Fruit fly (Drosophila melanogaster) whole organism, embryonic: Measurements from ENCODE around the gene Trmt6.

ENCODE experiments used
- Ada2b ChIP-seq: fragments of 200-800 bp; sonication (Bioruptor generic); IDR thresholded peaks from 2 replicates; pipeline ENCODE4 v1.3.6; 2022; ENCODE audit warnings: missing biosample characterization, missing genetic modification characterization
- Aef1 ChIP-seq: fragments of 200-800 bp; sonication (Bioruptor generic); IDR thresholded peaks from 3 replicates; pipeline ENCODE4 v1.3.6; 2022; ENCODE audit warnings: missing biosample characterization, missing genetic modification characterization
- Awh ChIP-seq: fragments of 200-800 bp; sonication (Bioruptor generic); IDR thresholded peaks from 2 replicates; pipeline ENCODE4, ENCODE4 v1.3.6; 2022; ENCODE audit warnings: missing biosample characterization, missing genetic modification characterization
- CG10543 ChIP-seq: fragments of 200-800 bp; sonication (Bioruptor generic); optimal IDR thresholded peaks from 3 replicates; lab custom pipeline; 2017; ENCODE audit warnings: missing biosample characterization, mild to moderate bottlenecking, missing genetic modification characterization, moderate library complexity
- CG10565 ChIP-seq: fragments of 200-800 bp; sonication (Bioruptor generic); optimal IDR thresholded peaks from 3 replicates; lab custom pipeline; 2016; ENCODE audit warnings: missing biosample characterization, mild to moderate bottlenecking, missing genetic modification characterization
- CG11247 ChIP-seq: fragments of 200-800 bp; sonication (Bioruptor generic); IDR thresholded peaks from 2 replicates; pipeline ENCODE4 v1.3.6; 2022; ENCODE audit warnings: missing biosample characterization, missing genetic modification characterization
- CG11560 ChIP-seq: fragments of 200-800 bp; sonication (Bioruptor generic); IDR thresholded peaks from 3 replicates; pipeline ENCODE4 v1.3.6; 2022; ENCODE audit warnings: missing biosample characterization, missing genetic modification characterization
- CG11695 ChIP-seq: fragments of 200-800 bp; sonication (Bioruptor generic); IDR thresholded peaks from 3 replicates; pipeline ENCODE4 v1.3.6; 2022; ENCODE audit warnings: missing biosample characterization, missing genetic modification characterization
- CG14860 ChIP-seq: fragments of 200-800 bp; sonication (Bioruptor generic); IDR thresholded peaks from 3 replicates; pipeline ENCODE4 v1.3.6; 2022; ENCODE audit warnings: missing biosample characterization, missing genetic modification characterization; ENCODE audit not compliant: partially characterized antibody
- CG17568 ChIP-seq: fragments of 200-800 bp; sonication (Bioruptor generic); optimal IDR thresholded peaks from 2 replicates; lab custom pipeline; 2018; ENCODE audit warnings: missing biosample characterization, mild to moderate bottlenecking, missing genetic modification characterization, moderate library complexity
- CG1832 ChIP-seq: fragments of 200-800 bp; sonication (Bioruptor generic); optimal IDR thresholded peaks from 2 replicates; lab custom pipeline; 2017; ENCODE audit warnings: missing biosample characterization, mild to moderate bottlenecking, missing genetic modification characterization, inconsistent platforms
- CG2199 ChIP-seq: fragments of 200-800 bp; sonication (Bioruptor generic); IDR thresholded peaks from 3 replicates; pipeline ENCODE4 v1.3.6; 2022; ENCODE audit warnings: missing biosample characterization, missing genetic modification characterization
- CG3281 ChIP-seq: fragments of 200-800 bp; sonication (Bioruptor generic); optimal IDR thresholded peaks from 3 replicates; lab custom pipeline; 2017; ENCODE audit warnings: missing biosample characterization, mild to moderate bottlenecking, missing genetic modification characterization
- CG34376 ChIP-seq: fragments of 200-800 bp; sonication (Bioruptor generic); optimal IDR thresholded peaks from 2 replicates; lab custom pipeline; 2018; ENCODE audit warnings: missing biosample characterization, mild to moderate bottlenecking, missing genetic modification characterization
- CG4328 ChIP-seq: fragments of 200-800 bp; sonication (Bioruptor generic); optimal IDR thresholded peaks from 3 replicates; lab custom pipeline; 2017; ENCODE audit warnings: missing biosample characterization, missing genetic modification reagents, missing genetic modification characterization
- CG43689 ChIP-seq: fragments of 200-800 bp; sonication (Bioruptor generic); IDR thresholded peaks from 2 replicates; pipeline ENCODE4 v1.3.6; 2022; ENCODE audit warnings: missing biosample characterization, missing genetic modification characterization
- CG4820 ChIP-seq: fragments of 200-800 bp; sonication (Bioruptor generic); optimal IDR thresholded peaks from 3 replicates; lab custom pipeline; 2016; ENCODE audit warnings: missing biosample characterization, missing genetic modification characterization
- CG5953 ChIP-seq: fragments of 200-800 bp; sonication (Bioruptor generic); IDR thresholded peaks from 2 replicates; pipeline ENCODE4 v1.3.6; 2022; ENCODE audit warnings: missing biosample characterization, missing genetic modification characterization
- CG6854 ChIP-seq: fragments of 200-800 bp; sonication (Bioruptor generic); optimal IDR thresholded peaks from 3 replicates; lab custom pipeline; 2017; ENCODE audit warnings: missing biosample characterization, mild to moderate bottlenecking, missing genetic modification characterization
- CG8478 ChIP-seq: fragments of >200 bp; optimal IDR thresholded peaks from 2 replicates; lab custom pipeline; 2018
- CG9932 ChIP-seq: fragments of 200-800 bp; sonication (Bioruptor generic); IDR thresholded peaks from 2 replicates; pipeline ENCODE4 v1.3.6; 2022; ENCODE audit warnings: missing biosample characterization, missing genetic modification characterization
- CTCF ChIP-seq: fragments of 200-800 bp; sonication (Bioruptor generic); optimal IDR thresholded peaks from 2 replicates; lab custom pipeline; 2017; ENCODE audit warnings: missing biosample characterization, mild to moderate bottlenecking, missing genetic modification characterization, moderate library complexity
- Dad ChIP-seq: fragments of 200-800 bp; sonication (Bioruptor generic); optimal IDR thresholded peaks from 3 replicates; lab custom pipeline; 2016; ENCODE audit warnings: missing biosample characterization, missing genetic modification characterization
- Dek ChIP-seq: fragments of 200-800 bp; sonication (Bioruptor generic); optimal IDR thresholded peaks from 3 replicates; lab custom pipeline; 2019; ENCODE audit warnings: missing biosample characterization, mild to moderate bottlenecking, missing genetic modification characterization, moderate library complexity
- Doc2 ChIP-seq: fragments of 200-800 bp; sonication (Bioruptor generic); IDR thresholded peaks from 2 replicates; pipeline ENCODE4 v1.3.6; 2022; ENCODE audit warnings: missing biosample characterization, missing genetic modification characterization
- Doc3 ChIP-seq: fragments of 200-800 bp; sonication (Bioruptor generic); IDR thresholded peaks from 3 replicates; pipeline ENCODE4 v1.3.6; 2022; ENCODE audit warnings: missing biosample characterization, missing genetic modification characterization; ENCODE audit not compliant: partially characterized antibody
- E2f2 ChIP-seq: fragments of 200-800 bp; sonication (Bioruptor generic); IDR thresholded peaks from 2 replicates; pipeline ENCODE4 v1.3.6; 2022; ENCODE audit warnings: missing biosample characterization, missing genetic modification characterization
- Ets65A ChIP-seq: fragments of 200-800 bp; sonication (Bioruptor generic); peaks from one replicate; lab custom pipeline; 2016; ENCODE audit warnings: missing biosample characterization, missing genetic modification characterization
- NC2α ChIP-seq: fragments of 200-800 bp; sonication (Bioruptor generic); optimal IDR thresholded peaks from 2 replicates; lab custom pipeline; 2016; ENCODE audit warnings: missing biosample characterization, missing genetic modification characterization
- Nf-YB ChIP-seq: fragments of 200-800 bp; sonication (Bioruptor generic); optimal IDR thresholded peaks from 3 replicates; lab custom pipeline; 2019; ENCODE audit warnings: missing biosample characterization, mild to moderate bottlenecking, missing genetic modification characterization, moderate library complexity
- Poxn ChIP-seq: fragments of 200-800 bp; sonication (Bioruptor generic); IDR thresholded peaks from 2 replicates; pipeline ENCODE4 v1.3.6; 2022; ENCODE audit warnings: missing biosample characterization, missing genetic modification characterization
- YL-1 ChIP-seq: fragments of 200-800 bp; sonication (Bioruptor generic); optimal IDR thresholded peaks from 3 replicates; lab custom pipeline; 2017; ENCODE audit warnings: missing biosample characterization, mild to moderate bottlenecking, missing genetic modification characterization
- abd-A ChIP-seq: fragments of 200-800 bp; sonication (Bioruptor generic); optimal IDR thresholded peaks from 3 replicates; lab custom pipeline; 2019; ENCODE audit warnings: missing biosample characterization, mild to moderate bottlenecking, missing genetic modification characterization, moderate library complexity
- ap ChIP-seq: fragments of 200-800 bp; sonication (Bioruptor generic); IDR thresholded peaks from 2 replicates; pipeline ENCODE4 v1.3.6; 2022; ENCODE audit warnings: missing biosample characterization, missing genetic modification characterization
- cato ChIP-seq: fragments of 200-800 bp; sonication (Bioruptor generic); optimal IDR thresholded peaks from 2 replicates; lab custom pipeline; 2016; ENCODE audit warnings: missing biosample characterization, missing genetic modification characterization, borderline replicate concordance
- chm ChIP-seq: fragments of 200-800 bp; sonication (Bioruptor generic); IDR thresholded peaks from 2 replicates; pipeline ENCODE4 v1.3.6; 2022; ENCODE audit warnings: missing biosample characterization, missing genetic modification characterization
- danr ChIP-seq: fragments of 200-800 bp; sonication (Bioruptor generic); IDR thresholded peaks from 2 replicates; pipeline ENCODE4 v1.3.6; 2022; ENCODE audit warnings: missing biosample characterization, missing genetic modification characterization
- ems ChIP-seq: fragments of 200-800 bp; sonication (Bioruptor generic); optimal IDR thresholded peaks from 3 replicates; lab custom pipeline; 2016; ENCODE audit warnings: missing biosample characterization, missing genetic modification characterization
- eyg ChIP-seq: fragments of 200-800 bp; sonication (Bioruptor generic); optimal IDR thresholded peaks from 3 replicates; lab custom pipeline; 2016; ENCODE audit warnings: missing biosample characterization, missing genetic modification characterization
- fd3F ChIP-seq: fragments of 200-800 bp; sonication (Bioruptor generic); optimal IDR thresholded peaks from 2 replicates; lab custom pipeline; 2018; ENCODE audit warnings: missing biosample characterization, mild to moderate bottlenecking, missing genetic modification characterization, moderate library complexity
- fu2 ChIP-seq: fragments of 200-800 bp; sonication (Bioruptor generic); optimal IDR thresholded peaks from 2 replicates; lab custom pipeline; 2016; ENCODE audit warnings: missing biosample characterization, missing genetic modification characterization
- gem ChIP-seq: fragments of 200-800 bp; sonication (Bioruptor generic); optimal IDR thresholded peaks from 2 replicates; lab custom pipeline; 2019; ENCODE audit warnings: missing biosample characterization, mild to moderate bottlenecking, missing genetic modification characterization, moderate library complexity
- gfzf ChIP-seq: fragments of 200-800 bp; sonication (Bioruptor generic); optimal IDR thresholded peaks from 2 replicates; lab custom pipeline; 2016; ENCODE audit warnings: missing biosample characterization, mild to moderate bottlenecking, missing genetic modification characterization, moderate library complexity
- gt ChIP-seq: fragments of 200-800 bp; sonication (Bioruptor generic); IDR thresholded peaks from 2 replicates; pipeline ENCODE4 v1.3.6; 2022; ENCODE audit warnings: missing biosample characterization, missing genetic modification characterization
- hth ChIP-seq: fragments of >200 bp; optimal IDR thresholded peaks from 2 replicates; lab custom pipeline; 2017; ENCODE audit warnings: inconsistent platforms
- jigr1 ChIP-seq: fragments of 200-800 bp; sonication (Bioruptor generic); IDR thresholded peaks from 3 replicates; pipeline ENCODE4 v1.3.6; 2022; ENCODE audit warnings: missing biosample characterization, missing genetic modification characterization
- jumu ChIP-seq: fragments of 200-800 bp; sonication (Bioruptor generic); optimal IDR thresholded peaks from 3 replicates; lab custom pipeline; 2016; ENCODE audit warnings: missing biosample characterization, missing genetic modification characterization
- lilli ChIP-seq: fragments of 200-800 bp; sonication (Bioruptor generic); optimal IDR thresholded peaks from 3 replicates; lab custom pipeline; 2016; ENCODE audit warnings: missing biosample characterization, missing genetic modification characterization
- mam ChIP-seq: fragments of 200-800 bp; sonication (Bioruptor generic); optimal IDR thresholded peaks from 3 replicates; lab custom pipeline; 2016; ENCODE audit warnings: missing biosample characterization, missing genetic modification characterization
- pum ChIP-seq: fragments of 200-800 bp; sonication (Bioruptor generic); optimal IDR thresholded peaks from 2 replicates; lab custom pipeline; 2016; ENCODE audit warnings: missing biosample characterization, missing genetic modification characterization
- sens ChIP-seq: fragments of 200-800 bp; sonication (Bioruptor generic); peaks from one replicate; lab custom pipeline; 2016; ENCODE audit warnings: missing biosample characterization, missing genetic modification characterization
- sima ChIP-seq: fragments of 200-800 bp; sonication (Bioruptor generic); optimal IDR thresholded peaks from 2 replicates; lab custom pipeline; 2016; ENCODE audit warnings: missing biosample characterization, missing genetic modification characterization

Gene Trmt6

DNA sequence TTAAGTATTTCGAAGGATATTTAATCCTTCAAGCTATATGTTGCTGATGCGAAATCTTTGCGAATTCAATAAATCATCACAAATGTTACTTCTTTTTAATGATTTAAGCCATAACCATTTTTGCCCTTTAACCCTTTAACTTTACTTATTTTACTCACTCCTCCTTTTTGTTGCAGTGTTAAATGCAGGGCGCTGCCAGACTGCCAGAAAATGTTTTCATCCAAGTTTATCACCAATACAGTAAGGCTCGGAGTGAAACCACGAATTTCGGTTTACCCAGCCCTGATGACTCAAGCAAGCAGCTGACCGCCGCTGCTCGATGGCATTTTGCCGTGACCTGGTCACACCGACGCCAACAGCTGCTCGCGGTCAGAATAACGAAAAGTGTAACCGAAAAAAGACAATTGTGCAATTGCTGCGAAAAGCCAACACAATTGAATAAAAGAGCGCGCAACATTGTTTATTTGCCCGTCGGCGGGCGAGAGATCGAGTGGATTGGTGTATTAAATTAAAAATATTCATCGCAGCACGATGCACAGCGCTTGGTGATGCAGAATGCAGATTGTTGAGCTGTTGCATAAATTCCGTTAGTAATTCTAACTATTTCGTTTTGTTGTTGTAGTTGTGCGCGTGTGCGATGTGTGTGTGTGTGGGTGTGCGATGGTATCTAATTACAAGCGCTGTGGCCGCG, 48.7 kb upstream of the Trmt6 start, which contains the start of gene CG11050 (continued):
- TF ChIP-seq sima (GFP tag; lab: Kevin White, UChicago) (peak; percentile 19), CG43689 (GFP tag; lab: Robert Waterston, UW) (no peak), CG2199 (GFP tag; lab: Robert Waterston, UW) (peak; percentile 74; the same call in 1 of the 3 replicates), Aef1 (GFP tag; lab: Robert Waterston, UW) (peak; percentile 59), gem (peak; percentile 80), chm (peak; percentile 64), CG4820 (peak; percentile 65), Awh (GFP tag; lab: Robert Waterston, UW) (peak; percentile 39; the same call in 1 of the 2 replicates), jumu (GFP tag; lab: Kevin White, UChicago) (peak; percentile 80), CG11247 (GFP tag; lab: Robert Waterston, UW) (peak; percentile 44; the same call in 1 of the 2 replicates), gfzf (peak; percentile 90), CG4328 (GFP tag; lab: Kevin White, UChicago) (no peak), CG17568 (GFP tag; lab: Kevin White, UChicago) (peak; percentile 44), CTCF (GFP tag; lab: Kevin White, UChicago) (peak; percentile 72), Nf-YB (GFP tag; lab: Kevin White, UChicago) (peak; percentile 45), Poxn (GFP tag; lab: Robert Waterston, UW) (no peak), YL-1 (GFP tag; lab: Kevin White, UChicago) (peak; percentile 58), abd-A (tag; lab: Kevin White, UChicago) (peak; percentile 64), CG1832 (GFP tag; lab: Kevin White, UChicago) (no peak), Doc3 (GFP tag; lab: Robert Waterston, UW) (no peak), NC2α (GFP tag; lab: Kevin White, UChicago) (peak; percentile 56), CG11560 (peak; percentile 60; the same call in 2 of the 3 replicates), CG9932 (GFP tag; lab: Robert Waterston, UW) (peak; percentile 87), E2f2 (GFP tag; lab: Robert Waterston, UW) (peak; percentile 68), Doc2 (GFP tag; lab: Robert Waterston, UW) (no peak), cato (GFP tag; lab: Kevin White, UChicago) (peak; percentile 7), fu2 (GFP tag; lab: Kevin White, UChicago) (peak; percentile 81), Ada2b (GFP tag; lab: Robert Waterston, UW) (peak; percentile 71), CG10543 (GFP tag; lab: Kevin White, UChicago) (no peak), CG10565 (GFP tag; lab: Kevin White, UChicago) (no peak), CG5953 (GFP tag; lab: Robert Waterston, UW) (peak; percentile 39; the same call in 1 of the 2 replicates), jigr1 (GFP tag; lab: Robert Waterston, UW) (no peak), eyg (GFP tag; lab: Kevin White, UChicago) (peak; percentile 74), ap (no peak), CG14860 (GFP tag; lab: Robert Waterston, UW) (0 out of 3 replicates have a peak, but pooled peaks have one; percentile 32), hth (lab: Kevin White, UChicago) (no peak), ems (GFP tag; lab: Kevin White, UChicago) (peak; percentile 81), gt (GFP tag; lab: Robert Waterston, UW) (0 out of 2 replicates have a peak, but pooled peaks have one; percentile 27), CG34376 (peak; percentile 46), Dek (tag; lab: Kevin White, UChicago) (peak; percentile 85), Dad (GFP tag; lab: Kevin White, UChicago) (peak; percentile 88), danr (GFP tag; lab: Robert Waterston, UW) (no peak), CG3281 (GFP tag; lab: Kevin White, UChicago) (peak; percentile 83), lilli (GFP tag; lab: Kevin White, UChicago) (peak; percentile 91), Ets65A (peak; percentile 96), CG11695 (GFP tag; lab: Robert Waterston, UW) (0 out of 3 replicates have a peak, but pooled peaks have one; percentile 37), mam (peak; percentile 87), fd3F (peak; percentile 20), pum (GFP tag; lab: Kevin White, UChicago) (peak; percentile 78), sens (GFP tag; lab: Kevin White, UChicago) (peak; percentile 91), CG8478 (lab: Kevin White, UChicago) (no peak), CG6854 (GFP tag; lab: Kevin White, UChicago) (peak; percentile 1)
